Fruit fly (Drosophila melanogaster): ENCODE results near the gene CG33995.
A peak's percentile ranks its signal among the peaks of the same experiment; 100 is the strongest.

Gene CG33995

DNA sequence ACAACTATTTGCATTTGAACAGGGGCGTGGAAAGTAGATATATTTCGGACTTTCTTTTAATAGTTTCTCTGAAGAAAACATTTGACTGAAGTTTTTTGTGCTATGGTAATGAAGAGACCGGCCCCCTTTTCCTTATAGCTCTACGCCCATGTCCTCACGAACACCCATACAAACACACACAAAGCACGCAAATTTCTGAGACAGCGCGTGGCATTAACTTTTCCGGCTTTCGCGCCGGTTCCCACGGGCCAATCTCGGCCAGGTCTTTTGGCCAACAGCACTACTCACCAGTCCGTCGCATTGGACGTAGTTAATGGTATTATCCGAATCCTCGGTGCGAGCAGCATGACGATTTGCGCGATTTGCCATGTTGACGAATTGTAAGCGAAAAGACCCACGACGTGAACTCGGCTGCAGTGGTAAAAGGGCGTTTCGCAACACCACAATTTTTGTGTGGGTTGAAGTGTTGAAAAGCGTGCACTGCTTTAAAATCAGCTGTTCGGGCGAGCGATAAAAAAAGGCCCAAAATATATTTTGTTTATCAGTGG lies 9.4 kb downstream of the CG33995 start, which contains the start of gene senju (continued):
- TF ChIP-seq B-H2 (GFP tag; optimal IDR thresholded peaks at IDR 0.05) (peak; percentile 88), CG10209 (GFP tag; optimal IDR thresholded peaks at IDR 0.05) (peak; percentile 77), CG8924 (tag; optimal IDR thresholded peaks at IDR 0.05) (peak; percentile 82), CG9932 (GFP tag; IDR thresholded peaks at IDR 0.05) (peak; percentile 83), CG12744 (GFP tag; optimal IDR thresholded peaks at IDR 0.05) (peak; percentile 76), dan (GFP tag; IDR thresholded peaks at IDR 0.05) (no peak), lmd (GFP tag; IDR thresholded peaks at IDR 0.05) (peak; percentile 86), Nf-YB (GFP tag; optimal IDR thresholded peaks at IDR 0.05) (peak; percentile 58), CG15479 (GFP tag; optimal IDR thresholded peaks at IDR 0.05) (peak; percentile 94), insv (GFP tag; optimal IDR thresholded peaks at IDR 0.05) (peak in 1 of 2 experiments; percentile 64), crp (GFP tag; optimal IDR thresholded peaks at IDR 0.05) (peak; percentile 92 to 99), CG10959 (GFP tag; IDR thresholded peaks at IDR 0.05) (peak; percentile 50; the same call in 1 of the 2 replicates), CG14050 (GFP tag; IDR thresholded peaks at IDR 0.05) (peak; percentile 65), prd (optimal IDR thresholded peaks at IDR 0.05) (no peak), prd (GFP tag; IDR thresholded peaks at IDR 0.05) (peak; percentile 84), Meics (GFP tag; optimal IDR thresholded peaks at IDR 0.05) (peak; percentile 88), CG10147 (GFP tag; optimal IDR thresholded peaks at IDR 0.05) (peak; percentile 64), CG15514 (GFP tag; optimal IDR thresholded peaks at IDR 0.05) (peak; percentile 88), Rfx (GFP tag; IDR thresholded peaks at IDR 0.05) (peak; percentile 86), CG30403 (GFP tag; optimal IDR thresholded peaks at IDR 0.05) (peak; percentile 90), Hr3 (GFP tag; optimal IDR thresholded peaks at IDR 0.05) (peak; percentile 83), NC2β (GFP tag; optimal IDR thresholded peaks at IDR 0.05) (peak; percentile 82), Pdp1 (GFP tag; optimal IDR thresholded peaks at IDR 0.05) (peak; percentile 79 to 80), abd-A (tag; optimal IDR thresholded peaks at IDR 0.05) (peak; percentile 68), tup (GFP tag; optimal IDR thresholded peaks at IDR 0.05) (no peak), CG5180 (GFP tag; optimal IDR thresholded peaks at IDR 0.05) (peak; percentile 62), CG34422 (GFP tag; IDR thresholded peaks at IDR 0.05) (peak; percentile 94), sug (tag; optimal IDR thresholded peaks at IDR 0.05) (peak; percentile 85), PHDP (tag; optimal IDR thresholded peaks at IDR 0.05) (peak; percentile 87), MESR4 (GFP tag; optimal IDR thresholded peaks at IDR 0.05) (peak; percentile 99), Taf1 (GFP tag; IDR thresholded peaks at IDR 0.05) (peak; percentile 60), ranshi (GFP tag; IDR thresholded peaks at IDR 0.05) (peak; percentile 85), Gug (GFP tag; IDR thresholded peaks at IDR 0.05) (peak; percentile 81), bab2 (GFP tag; optimal IDR thresholded peaks at IDR 0.05) (peak; percentile 91), CG7963 (GFP tag; IDR thresholded peaks at IDR 0.05; ENCODE audit: partially characterized antibody) (no peak), tll (GFP tag; optimal IDR thresholded peaks at IDR 0.05) (peak in 1 of 2 experiments; percentile 19), bowl (GFP tag; IDR thresholded peaks at IDR 0.05) (peak; percentile 49), CG11560 (tag; IDR thresholded peaks at IDR 0.05) (no peak), sens-2 (GFP tag; IDR thresholded peaks at IDR 0.05) (peak; percentile 76), CG18262 (tag; optimal IDR thresholded peaks at IDR 0.05) (peak; percentile 78), Camta (GFP tag; optimal IDR thresholded peaks at IDR 0.05) (peak; percentile 77), TFAM (GFP tag; optimal IDR thresholded peaks at IDR 0.05) (no peak), H15 (GFP tag; IDR thresholded peaks at IDR 0.05) (peak; percentile 60; the same call in 1 of the 3 replicates), gcm (GFP tag; optimal IDR thresholded peaks at IDR 0.05) (peak; percentile 41), tin (GFP tag; optimal IDR thresholded peaks at IDR 0.05) (peak; percentile 84), seq (GFP tag; IDR thresholded peaks at IDR 0.05) (peak; percentile 81), CG5953 (GFP tag; IDR thresholded peaks at IDR 0.05) (peak; percentile 62; the same call in 1 of the 2 replicates), grau (tag; optimal IDR thresholded peaks at IDR 0.05) (peak; percentile 77), pb (GFP tag; optimal IDR thresholded peaks at IDR 0.05) (peak; percentile 79), CG11696 (GFP tag; IDR thresholded peaks at IDR 0.05) (peak; percentile 53)

Data from whole organism, embryonic.